Fruit fly (Drosophila melanogaster) whole organism, embryonic: ENCODE results near the gene CG31141.

Experiments
- Atf-2 ChIP-seq: fragments of 200-800 bp; sonication (Bioruptor generic); optimal IDR thresholded peaks from 2 replicates; lab custom pipeline; 2016; ENCODE audit warnings: missing biosample characterization, missing genetic modification characterization
- CG15696 ChIP-seq: fragments of 200-800 bp; sonication (Bioruptor generic); optimal IDR thresholded peaks from 2 replicates; lab custom pipeline; 2019; ENCODE audit warnings: missing biosample characterization, mild to moderate bottlenecking, missing genetic modification characterization, moderate library complexity
- CG16813 ChIP-seq: fragments of 200-800 bp; sonication (Bioruptor generic); IDR thresholded peaks from 3 replicates; pipeline ENCODE4 v1.3.6; 2022; ENCODE audit warnings: missing biosample characterization, missing genetic modification characterization; ENCODE audit not compliant: partially characterized antibody
- CG17359 ChIP-seq: fragments of 200-800 bp; sonication (Bioruptor generic); optimal IDR thresholded peaks from 3 replicates; lab custom pipeline; 2018; ENCODE audit warnings: missing biosample characterization, mild to moderate bottlenecking, missing genetic modification characterization, moderate library complexity
- CG2129 ChIP-seq: fragments of 200-800 bp; sonication (Bioruptor generic); IDR thresholded peaks from 2 replicates; pipeline ENCODE4 v1.3.6; 2022; ENCODE audit warnings: missing biosample characterization, missing genetic modification characterization; ENCODE audit not compliant: partially characterized antibody
- CG33213 ChIP-seq: fragments of 200-800 bp; sonication (Bioruptor generic); optimal IDR thresholded peaks from 3 replicates; lab custom pipeline; 2016; ENCODE audit warnings: missing biosample characterization, missing genetic modification characterization
- CG34422 ChIP-seq: fragments of 200-800 bp; sonication (Bioruptor generic); IDR thresholded peaks from 3 replicates; pipeline ENCODE4 v1.3.6; 2022; ENCODE audit warnings: missing biosample characterization, missing genetic modification characterization
- CG3847 ChIP-seq: fragments of 200-800 bp; sonication (Bioruptor generic); IDR thresholded peaks from 2 replicates; pipeline ENCODE4 v1.3.6; 2022; ENCODE audit warnings: missing biosample characterization, missing genetic modification characterization
- CG43689 ChIP-seq: fragments of 200-800 bp; sonication (Bioruptor generic); IDR thresholded peaks from 2 replicates; pipeline ENCODE4 v1.3.6; 2022; ENCODE audit warnings: missing biosample characterization, missing genetic modification characterization
- CG4617 ChIP-seq: fragments of 200-800 bp; sonication (Bioruptor generic); optimal IDR thresholded peaks from 3 replicates; lab custom pipeline; 2016; ENCODE audit warnings: missing biosample characterization, missing genetic modification characterization, borderline replicate concordance
- CG4820 ChIP-seq: fragments of 200-800 bp; sonication (Bioruptor generic); optimal IDR thresholded peaks from 3 replicates; lab custom pipeline; 2016; ENCODE audit warnings: missing biosample characterization, missing genetic modification characterization
- CG6791 ChIP-seq: fragments of 200-800 bp; sonication (Bioruptor generic); IDR thresholded peaks from 3 replicates; pipeline ENCODE4 v1.3.6; 2022; ENCODE audit warnings: missing biosample characterization, missing genetic modification characterization; ENCODE audit not compliant: partially characterized antibody
- CG8924 ChIP-seq: fragments of 200-800 bp; optimal IDR thresholded peaks from 3 replicates; lab custom pipeline; 2019; ENCODE audit warnings: missing biosample characterization, mild to moderate bottlenecking, missing genetic modification characterization, moderate library complexity
- CG9817 ChIP-seq: fragments of 200-800 bp; sonication (Bioruptor generic); optimal IDR thresholded peaks from 2 replicates; lab custom pipeline; 2018; ENCODE audit warnings: missing biosample characterization, mild to moderate bottlenecking, missing genetic modification characterization, moderate library complexity
- CG9876 ChIP-seq: fragments of 200-800 bp; sonication (Bioruptor generic); optimal IDR thresholded peaks from 2 replicates; lab custom pipeline; 2016; ENCODE audit warnings: missing biosample characterization, missing genetic modification characterization
- CrebB ChIP-seq: fragments of 200-800 bp; sonication (Bioruptor generic); optimal IDR thresholded peaks from 3 replicates; lab custom pipeline; 2018; ENCODE audit warnings: missing biosample characterization, mild to moderate bottlenecking, missing genetic modification characterization
- Dek ChIP-seq: fragments of 200-800 bp; sonication (Bioruptor generic); optimal IDR thresholded peaks from 3 replicates; lab custom pipeline; 2019; ENCODE audit warnings: missing biosample characterization, mild to moderate bottlenecking, missing genetic modification characterization, moderate library complexity
- Dll ChIP-seq: fragments of 200-800 bp; sonication (Bioruptor generic); IDR thresholded peaks from 4 replicates; pipeline ENCODE4 v1.3.6; 2022; ENCODE audit warnings: missing biosample characterization, missing genetic modification characterization; ENCODE audit not compliant: partially characterized antibody
- Doc3 ChIP-seq: fragments of 200-800 bp; sonication (Bioruptor generic); IDR thresholded peaks from 3 replicates; pipeline ENCODE4 v1.3.6; 2022; ENCODE audit warnings: missing biosample characterization, missing genetic modification characterization; ENCODE audit not compliant: partially characterized antibody
- Dref ChIP-seq: fragments of 200-800 bp; sonication (Bioruptor generic); IDR thresholded peaks from 2 replicates; pipeline ENCODE4 v1.3.6; 2022; ENCODE audit warnings: missing biosample characterization, missing genetic modification characterization
- ERR ChIP-seq: fragments of 200-800 bp; sonication (Bioruptor generic); optimal IDR thresholded peaks from 2 replicates; lab custom pipeline; 2016; ENCODE audit warnings: missing biosample characterization, missing genetic modification characterization
- Ets65A ChIP-seq: fragments of 200-800 bp; sonication (Bioruptor generic); peaks from one replicate; lab custom pipeline; 2016; ENCODE audit warnings: missing biosample characterization, missing genetic modification characterization
- Fer1 ChIP-seq: fragments of 200-800 bp; sonication (Bioruptor generic); optimal IDR thresholded peaks from 2 replicates; lab custom pipeline; 2017; ENCODE audit warnings: missing biosample characterization, mild to moderate bottlenecking, missing genetic modification characterization
- HmgD ChIP-seq: fragments of 200-800 bp; sonication (Bioruptor generic); optimal IDR thresholded peaks from 3 replicates; lab custom pipeline; 2016; ENCODE audit warnings: missing biosample characterization, missing genetic modification characterization
- HmgZ ChIP-seq: fragments of 200-800 bp; sonication (Bioruptor generic); optimal IDR thresholded peaks from 2 replicates; lab custom pipeline; 2018; ENCODE audit warnings: missing biosample characterization, mild to moderate bottlenecking, missing genetic modification characterization
- Lhr ChIP-seq: fragments of 200-800 bp; sonication (Bioruptor generic); optimal IDR thresholded peaks from 3 replicates; lab custom pipeline; 2017; ENCODE audit warnings: mild to moderate bottlenecking, missing biosample characterization, missing genetic modification reagents, missing genetic modification characterization
- Mad ChIP-seq: fragments of 200-800 bp; sonication (Bioruptor generic); optimal IDR thresholded peaks from 2 replicates; lab custom pipeline; 2016; ENCODE audit warnings: missing biosample characterization, missing genetic modification characterization
- Nf-YC ChIP-seq: fragments of 200-800 bp; optimal IDR thresholded peaks from 3 replicates; lab custom pipeline; 2019; ENCODE audit warnings: missing biosample characterization, mild to moderate bottlenecking, missing genetic modification characterization, moderate library complexity
- Oli ChIP-seq: fragments of 200-800 bp; sonication (Bioruptor generic); optimal IDR thresholded peaks from 2 replicates; lab custom pipeline; 2018; ENCODE audit warnings: missing biosample characterization, mild to moderate bottlenecking, missing genetic modification characterization, moderate library complexity
- Rx ChIP-seq: fragments of 200-800 bp; sonication (Bioruptor generic); IDR thresholded peaks from 2 replicates; pipeline ENCODE4 v1.3.6; 2022; ENCODE audit warnings: missing biosample characterization, missing genetic modification characterization
- Sin3A ChIP-seq: fragments of >200 bp; optimal IDR thresholded peaks from 2 replicates; lab custom pipeline; 2018
- amos ChIP-seq: fragments of 200-800 bp; sonication (Bioruptor generic); IDR thresholded peaks from 2 replicates; pipeline ENCODE4 v1.3.6; 2022; ENCODE audit warnings: missing biosample characterization, missing genetic modification characterization; ENCODE audit not compliant: partially characterized antibody
- bowl ChIP-seq: fragments of 200-800 bp; sonication (Bioruptor generic); IDR thresholded peaks from 2 replicates; pipeline ENCODE4 v1.3.6; 2022; ENCODE audit warnings: missing biosample characterization, missing genetic modification characterization
- bsh ChIP-seq, 2 experiments: fragments of 200-800 bp; sonication (Bioruptor generic); optimal IDR thresholded peaks; 2 replicates each; lab custom pipeline; 2017 to 2018; ENCODE audit warnings: mild to moderate bottlenecking in 2 of 2, missing biosample characterization in 2 of 2, missing genetic modification characterization in 2 of 2, moderate library complexity in 1 of 2
- caup ChIP-seq: fragments of 200-800 bp; sonication (Bioruptor generic); optimal IDR thresholded peaks from 3 replicates; lab custom pipeline; 2017; ENCODE audit warnings: missing biosample characterization, mild to moderate bottlenecking, missing genetic modification characterization, moderate library complexity; ENCODE audit not compliant: severe bottlenecking
- chinmo ChIP-seq: fragments of 200-800 bp; sonication (Bioruptor generic); IDR thresholded peaks from 4 replicates; pipeline ENCODE4 v1.3.6; 2022; ENCODE audit warnings: missing biosample characterization, missing genetic modification characterization; ENCODE audit not compliant: partially characterized antibody
- dpn ChIP-seq, 2 experiments: fragments of 200-800 bp; sonication (Bioruptor generic); optimal IDR thresholded peaks; 3 replicates each; lab custom pipeline; 2016; ENCODE audit warnings: missing biosample characterization in 2 of 2, missing genetic modification characterization in 2 of 2
- ems ChIP-seq: fragments of 200-800 bp; sonication (Bioruptor generic); optimal IDR thresholded peaks from 3 replicates; lab custom pipeline; 2016; ENCODE audit warnings: missing biosample characterization, missing genetic modification characterization
- fd3F ChIP-seq: fragments of 200-800 bp; sonication (Bioruptor generic); optimal IDR thresholded peaks from 2 replicates; lab custom pipeline; 2018; ENCODE audit warnings: missing biosample characterization, mild to moderate bottlenecking, missing genetic modification characterization, moderate library complexity
- her ChIP-seq: fragments of 200-800 bp; sonication (Bioruptor generic); optimal IDR thresholded peaks from 2 replicates; lab custom pipeline; 2016; ENCODE audit warnings: missing biosample characterization, missing genetic modification characterization
- nerfin-1 ChIP-seq: fragments of 200-800 bp; sonication (Bioruptor generic); optimal IDR thresholded peaks from 3 replicates; lab custom pipeline; 2019; ENCODE audit warnings: missing biosample characterization, mild to moderate bottlenecking, missing genetic modification characterization, moderate library complexity
- tin ChIP-seq: fragments of 200-800 bp; sonication (Bioruptor generic); optimal IDR thresholded peaks from 3 replicates; lab custom pipeline; 2016; ENCODE audit warnings: missing biosample characterization, missing genetic modification characterization
- tll ChIP-seq, 2 experiments: fragments of 200-800 bp in 1 of 2; fragments of >200 bp in 1 of 2; sonication (Bioruptor generic) in 1 of 2; optimal IDR thresholded peaks; 2 replicates each; lab custom pipeline; 2017 to 2019; ENCODE audit warnings: missing biosample characterization in 2 of 2, missing genetic modification characterization in 2 of 2, mild to moderate bottlenecking in 1 of 2, moderate library complexity in 1 of 2
- trem ChIP-seq: fragments of 200-800 bp; optimal IDR thresholded peaks from 3 replicates; lab custom pipeline; 2019; ENCODE audit warnings: missing biosample characterization, mild to moderate bottlenecking, missing genetic modification characterization, moderate library complexity
- trh ChIP-seq: fragments of 200-800 bp; sonication (Bioruptor generic); optimal IDR thresholded peaks from 2 replicates; lab custom pipeline; 2016; ENCODE audit warnings: missing biosample characterization, missing genetic modification characterization
- unc-4 ChIP-seq: fragments of 200-800 bp; sonication (Bioruptor generic); IDR thresholded peaks from 2 replicates; pipeline ENCODE4 v1.3.6; 2022; ENCODE audit warnings: missing biosample characterization, missing genetic modification characterization; ENCODE audit not compliant: partially characterized antibody
- zfh2 ChIP-seq: fragments of 200-800 bp; sonication (Bioruptor generic); optimal IDR thresholded peaks from 2 replicates; lab custom pipeline; 2016; ENCODE audit warnings: missing biosample characterization, missing genetic modification characterization

CG31141 gene

DNA sequence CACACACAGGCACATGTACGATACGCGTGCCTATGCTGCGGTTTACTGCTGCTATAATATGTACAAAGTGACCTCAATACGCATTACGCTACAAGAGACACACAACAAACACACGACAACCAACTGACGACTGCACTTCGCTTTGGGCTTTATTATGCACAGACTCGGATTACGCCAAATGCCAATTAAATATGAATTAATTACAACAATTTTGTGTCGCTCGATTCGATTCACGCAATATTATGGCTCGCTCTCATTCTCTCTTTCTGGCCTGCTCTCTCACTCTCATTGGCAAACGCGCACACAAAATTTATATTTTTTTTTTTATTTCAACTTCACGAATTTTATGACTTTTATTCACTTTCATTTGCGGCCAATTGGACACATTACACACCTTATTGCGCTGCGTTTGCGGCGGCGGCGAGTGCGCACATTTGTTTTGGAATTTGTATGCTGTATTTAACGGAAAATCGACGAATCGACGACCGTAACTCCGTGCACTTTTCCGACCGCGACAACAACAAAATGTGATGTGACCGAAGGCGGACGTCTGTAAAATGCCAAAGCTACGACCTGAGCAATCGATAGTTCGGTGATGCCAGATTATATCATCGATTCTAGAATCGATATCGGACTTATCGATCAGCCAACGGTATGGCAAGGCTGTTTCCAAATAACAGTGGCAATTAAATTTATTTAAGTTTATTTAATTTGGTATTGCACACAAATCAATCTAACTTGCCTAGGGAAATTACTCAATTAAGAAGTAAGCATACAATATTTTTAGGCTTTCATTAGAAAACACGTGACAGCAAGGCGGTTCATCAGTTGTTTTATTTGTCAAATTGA, at the start of gene CG31141, which contains the start of gene sba (continued):
- peak; percentile 65 for TF ChIP-seq trem
- peak in 1 of 2 experiments; percentile 3 for TF ChIP-seq bsh (GFP tag; optimal IDR thresholded peaks at IDR 0.05; lab: Kevin White, UChicago)
- peak; percentile 24 for TF ChIP-seq CG33213 (GFP tag; lab: Kevin White, UChicago)
- TF ChIP-seq tin: peak; percentile 18
- peak; percentile 71 for TF ChIP-seq CG3847 (GFP tag; lab: Robert Waterston, UW)
- peak; percentile 41 for TF ChIP-seq caup (GFP tag; lab: Kevin White, UChicago)
- no peak for TF ChIP-seq CG43689 (GFP tag; lab: Robert Waterston, UW)
- TF ChIP-seq nerfin-1 (tag; lab: Kevin White, UChicago): peak; percentile 90
- TF ChIP-seq Dref (GFP tag; lab: Robert Waterston, UW): peak; percentile 100
- TF ChIP-seq HmgD (GFP tag; lab: Kevin White, UChicago): no peak
- no peak for TF ChIP-seq CG9817 (tag; lab: Kevin White, UChicago)
- TF ChIP-seq ERR: no peak
- peak; percentile 55; the same call in 1 of the 2 replicates for TF ChIP-seq CG2129
- TF ChIP-seq chinmo (GFP tag; lab: Robert Waterston, UW): peak; percentile 54; the same call in 2 of the 4 replicates
- no peak for TF ChIP-seq Ets65A (GFP tag; lab: Kevin White, UChicago)
- no peak for TF ChIP-seq Rx (GFP tag; lab: Robert Waterston, UW)
- peak; percentile 87 for TF ChIP-seq CG16813 (GFP tag; lab: Robert Waterston, UW)
- TF ChIP-seq Oli (tag; lab: Kevin White, UChicago): peak; percentile 8
- no peak for TF ChIP-seq fd3F (GFP tag; lab: Kevin White, UChicago)
- peak; percentile 33 for TF ChIP-seq Mad (GFP tag; lab: Kevin White, UChicago)
- TF ChIP-seq Fer1 (GFP tag; lab: Kevin White, UChicago): peak; percentile 48
- TF ChIP-seq ems (GFP tag; lab: Kevin White, UChicago): peak; percentile 6
- peak; percentile 2 for TF ChIP-seq CG15696
- TF ChIP-seq Doc3 (GFP tag; lab: Robert Waterston, UW): peak; percentile 67
- TF ChIP-seq HmgZ: peak; percentile 67
- peak; percentile 2 for TF ChIP-seq Nf-YC
- peak; percentile 24 for TF ChIP-seq Dek (tag; lab: Kevin White, UChicago)
- TF ChIP-seq CrebB: peak; percentile 52
- no peak for TF ChIP-seq dpn (GFP tag; optimal IDR thresholded peaks at IDR 0.05; lab: Kevin White, UChicago)
- no peak for TF ChIP-seq trh (GFP tag; lab: Kevin White, UChicago)
- TF ChIP-seq CG9876 (GFP tag; lab: Kevin White, UChicago): peak; percentile 9
- TF ChIP-seq Atf-2: no peak
- TF ChIP-seq Lhr (GFP tag; lab: Kevin White, UChicago): peak; percentile 53
- peak; percentile 83 for TF ChIP-seq CG17359 (tag; lab: Kevin White, UChicago)
- TF ChIP-seq amos (GFP tag; lab: Robert Waterston, UW): peak; percentile 94
- peak; percentile 79 for TF ChIP-seq Dll (GFP tag; lab: Robert Waterston, UW)
- peak; percentile 86 for TF ChIP-seq unc-4 (GFP tag; lab: Robert Waterston, UW)
- TF ChIP-seq CG6791 (GFP tag; lab: Robert Waterston, UW): peak; percentile 94
- peak; percentile 70; the same call in 1 of the 3 replicates for TF ChIP-seq CG34422 (GFP tag; lab: Robert Waterston, UW)
- TF ChIP-seq CG4820 (GFP tag; lab: Kevin White, UChicago): no peak
- peak in 1 of 2 experiments; percentile 20 for TF ChIP-seq tll (GFP tag; optimal IDR thresholded peaks at IDR 0.05; lab: Kevin White, UChicago)
- peak; percentile 25; the same call in 1 of the 2 replicates for TF ChIP-seq bowl (GFP tag; lab: Robert Waterston, UW)
- TF ChIP-seq CG4617 (GFP tag; lab: Kevin White, UChicago): peak; percentile 58
- peak; percentile 54 for TF ChIP-seq CG8924 (tag; lab: Kevin White, UChicago)
- no peak for TF ChIP-seq zfh2 (GFP tag; lab: Kevin White, UChicago)
- peak; percentile 66 for TF ChIP-seq Sin3A
- TF ChIP-seq her: peak; percentile 31
